Worm (Caenorhabditis elegans) whole organism, mixed stage, embryonic: ENCODE results near the gene tag-294.

Experiments used
- mls-2 ChIP-seq: sonication (generic microtip); optimal IDR thresholded peaks from 2 replicates; lab custom pipeline; 2016; ENCODE audit warnings: mild to moderate bottlenecking, missing genetic modification characterization, moderate library complexity, missing compliant biosample characterization
- nhr-237 ChIP-seq: fragments of 150-350 bp; optimal IDR thresholded peaks from 2 replicates; lab custom pipeline; 2014; ENCODE audit warnings: missing biosample characterization, missing genetic modification characterization
- pha-4 ChIP-seq: fragments of 150-350 bp; optimal IDR thresholded peaks from 2 replicates; lab custom pipeline; 2018; ENCODE audit warnings: missing biosample characterization, missing genetic modification reagents, missing genetic modification characterization
- ztf-11 ChIP-seq: fragments of 150-350 bp; optimal IDR thresholded peaks from 2 replicates; lab custom pipeline; 2014; ENCODE audit warnings: missing biosample characterization, missing genetic modification characterization

DNA sequence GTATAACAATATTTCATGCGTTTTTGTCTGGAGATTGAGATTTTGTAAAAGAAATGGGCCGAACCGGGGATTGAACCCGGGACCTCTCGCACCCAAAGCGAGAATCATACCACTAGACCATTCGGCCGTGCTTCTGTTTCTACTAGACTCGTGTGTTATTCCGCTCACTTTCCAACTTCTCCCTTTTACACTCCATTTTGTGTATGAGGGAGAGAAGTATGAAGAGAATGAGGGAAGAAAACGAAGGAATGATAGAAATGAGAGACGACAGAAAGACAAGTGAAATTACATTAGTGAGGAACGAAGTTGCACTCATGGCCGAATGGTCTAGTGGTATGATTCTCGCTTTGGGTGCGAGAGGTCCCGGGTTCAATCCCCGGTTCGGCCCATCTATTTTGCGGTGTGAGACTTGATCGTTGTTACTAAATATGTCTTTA lies 38.0 kb upstream of the tag-294 start:
- TF ChIP-seq ztf-11 (no peak), pha-4 (peak; percentile 33), nhr-237 (tag; lab: Kevin White, UChicago) (peak; percentile 86), mls-2 (peak; percentile 89)
